Worm (Caenorhabditis elegans) whole organism, L4 larva: ENCODE data around the gene C14B9.10.

ENCODE experiments used
- lsy-2 ChIP-seq, 2 experiments: fragments of 150-350 bp in 1 of 2; sonication (generic microtip) in 1 of 2; optimal IDR thresholded peaks; 2 replicates each; lab custom pipeline; 2014 to 2017; ENCODE audit warnings: missing biosample characterization in 2 of 2, missing genetic modification characterization in 2 of 2
- mep-1 ChIP-seq: fragments of 150-350 bp; sonication (generic microtip); optimal IDR thresholded peaks from 3 replicates; lab custom pipeline; 2014; ENCODE audit warnings: missing biosample characterization, missing genetic modification characterization
- nhr-25 ChIP-seq: sonication (generic microtip); optimal IDR thresholded peaks from 2 replicates; lab custom pipeline; 2017; ENCODE audit warnings: missing genetic modification characterization, mild to moderate bottlenecking, missing compliant biosample characterization, antibody characterized with exemption, moderate library complexity, borderline replicate concordance; ENCODE audit not compliant: insufficient read depth
- nhr-48 ChIP-seq: sonication (generic microtip); optimal IDR thresholded peaks from 2 replicates; lab custom pipeline; 2016; ENCODE audit warnings: mild to moderate bottlenecking, missing genetic modification characterization, missing compliant biosample characterization
- pqm-1 ChIP-seq: sonication (generic microtip); optimal IDR thresholded peaks from 2 replicates; lab custom pipeline; 2017; ENCODE audit warnings: missing biosample characterization, missing genetic modification characterization
- spr-3 ChIP-seq: fragments of 200-800 bp; sonication (Bioruptor generic); optimal IDR thresholded peaks from 2 replicates; lab custom pipeline; 2018; ENCODE audit warnings: mild to moderate bottlenecking, missing genetic modification characterization, missing compliant biosample characterization
- unc-62 ChIP-seq, 3 experiments: fragments of 150-350 bp in 1 of 3; sonication (generic microtip); optimal IDR thresholded peaks in 2 of 3; peaks in 1 of 3; 1 replicate in 1 of 3; 2 replicates in 2 of 3; lab custom pipeline; 2014 to 2017; ENCODE audit warnings: missing biosample characterization in 3 of 3, missing genetic modification characterization in 3 of 3, missing genetic modification reagents in 3 of 3, missing genotype in 1 of 3

- TF ChIP-seq nhr-25 (tag; lab: Kevin White, UChicago) = no peak
- TF ChIP-seq spr-3 = no peak
- no peak for TF ChIP-seq pqm-1 (tag; lab: Kevin White, UChicago)
- TF ChIP-seq lsy-2 (tag; optimal IDR thresholded peaks at IDR 0.05; lab: Kevin White, UChicago) = peak in 1 of 2 experiments; percentile 60
- TF ChIP-seq mep-1 (tag; lab: Kevin White, UChicago) = no peak
- no peak for TF ChIP-seq nhr-48 (tag; lab: Kevin White, UChicago)
- TF ChIP-seq unc-62 (GFP tag; optimal IDR thresholded peaks at IDR 0.05 in 1 of 2; lab: Kevin White, UChicago) = no peak
- no peak for TF ChIP-seq unc-62 (tag; optimal IDR thresholded peaks at IDR 0.05; lab: Kevin White, UChicago)
Observed at ce11 chrIII:8100960-8101359, 29.7 kb upstream of the C14B9.10 start, which contains the start of gene plk-1.
